Worm (Caenorhabditis elegans) whole organism, L3 larva: Measurements from ENCODE around the gene sox-3.

ENCODE experiments used
- R02D3.7 ChIP-seq: fragments of 150-350 bp; optimal IDR thresholded peaks from 2 replicates; lab custom pipeline; 2014; ENCODE audit warnings: missing biosample characterization, missing genetic modification characterization
- ZK546.5 ChIP-seq: sonication (generic microtip); optimal IDR thresholded peaks from 2 replicates; lab custom pipeline; 2017; ENCODE audit warnings: missing biosample characterization, missing genetic modification characterization
- ama-1 ChIP-seq: fragments of 150-350 bp; optimal IDR thresholded peaks from 2 replicates; lab custom pipeline; 2018
- ceh-16 ChIP-seq: sonication (generic microtip); optimal IDR thresholded peaks from 2 replicates; lab custom pipeline; 2017; ENCODE audit warnings: missing biosample characterization, missing genetic modification characterization
- ceh-28 ChIP-seq: fragments of 150-350 bp; optimal IDR thresholded peaks from 2 replicates; lab custom pipeline; 2014; ENCODE audit warnings: missing biosample characterization, missing genetic modification reagents, missing genetic modification characterization
- ceh-82 ChIP-seq: fragments of 150-350 bp; optimal IDR thresholded peaks from 2 replicates; lab custom pipeline; 2014; ENCODE audit warnings: missing biosample characterization, missing genetic modification characterization
- ceh-9 ChIP-seq: sonication (generic microtip); optimal IDR thresholded peaks from 2 replicates; lab custom pipeline; 2018; ENCODE audit warnings: missing biosample characterization, missing genetic modification characterization
- egl-27 ChIP-seq: sonication (generic microtip); optimal IDR thresholded peaks from 4 replicates; lab custom pipeline; 2017; ENCODE audit warnings: missing biosample characterization, missing genetic modification reagents, missing genetic modification characterization
- egl-5 ChIP-seq: fragments of 150-350 bp; optimal IDR thresholded peaks from 2 replicates; lab custom pipeline; 2017; ENCODE audit warnings: missing biosample characterization, missing genetic modification reagents, missing genetic modification characterization, inconsistent platforms
- elt-1 ChIP-seq: fragments of 150-350 bp; optimal IDR thresholded peaks from 2 replicates; lab custom pipeline; 2014; ENCODE audit warnings: missing biosample characterization, missing genetic modification characterization
- elt-2 ChIP-seq: sonication (generic microtip); optimal IDR thresholded peaks from 2 replicates; lab custom pipeline; 2016; ENCODE audit warnings: missing genetic modification reagents, mild to moderate bottlenecking, missing genetic modification characterization, missing compliant biosample characterization
- elt-3 ChIP-seq, 3 experiments: fragments of 150-350 bp in 1 of 3; sonication (generic microtip) in 2 of 3; optimal IDR thresholded peaks; 2 replicates in 2 of 3; 4 replicates in 1 of 3; lab custom pipeline; 2014 to 2017; ENCODE audit warnings: missing biosample characterization in 3 of 3, missing genetic modification characterization in 3 of 3
- eor-1 ChIP-seq, 2 experiments: fragments of 150-350 bp; optimal IDR thresholded peaks; 2 replicates each; lab custom pipeline; 2014 to 2018; ENCODE audit warnings: missing biosample characterization in 2 of 2, missing genetic modification characterization in 2 of 2
- fkh-10 ChIP-seq: sonication (generic microtip); optimal IDR thresholded peaks from 2 replicates; lab custom pipeline; 2017; ENCODE audit warnings: missing biosample characterization, missing genetic modification reagents, missing genetic modification characterization
- fkh-2 ChIP-seq: fragments of 150-350 bp; optimal IDR thresholded peaks from 2 replicates; lab custom pipeline; 2014; ENCODE audit warnings: missing biosample characterization, missing genetic modification reagents, missing genetic modification characterization
- fos-1 ChIP-seq: fragments of 150-350 bp; optimal IDR thresholded peaks from 2 replicates; lab custom pipeline; 2014; ENCODE audit warnings: missing biosample characterization, missing genetic modification characterization
- hmg-11 ChIP-seq: sonication (generic microtip); optimal IDR thresholded peaks from 2 replicates; lab custom pipeline; 2016; ENCODE audit warnings: missing genetic modification characterization, missing compliant biosample characterization
- jun-1 ChIP-seq: fragments of 150-350 bp; optimal IDR thresholded peaks from 2 replicates; lab custom pipeline; 2014; ENCODE audit warnings: missing biosample characterization, missing genetic modification reagents, missing genetic modification characterization
- lin-15B ChIP-seq: fragments of 150-350 bp; optimal IDR thresholded peaks from 2 replicates; lab custom pipeline; 2014; ENCODE audit warnings: missing biosample characterization, missing genetic modification characterization
- lin-39 ChIP-seq: fragments of 150-350 bp; optimal IDR thresholded peaks from 2 replicates; lab custom pipeline; 2018; ENCODE audit warnings: missing biosample characterization, missing genetic modification reagents, missing genetic modification characterization
- mdl-1 ChIP-seq: fragments of 150-350 bp; optimal IDR thresholded peaks from 2 replicates; lab custom pipeline; 2014; ENCODE audit warnings: missing biosample characterization, missing genetic modification characterization
- mml-1 ChIP-seq: fragments of 150-350 bp; sonication (generic microtip); optimal IDR thresholded peaks from 3 replicates; lab custom pipeline; 2014; ENCODE audit warnings: missing biosample characterization, missing genetic modification characterization
- nfya-1 ChIP-seq: sonication (generic microtip); optimal IDR thresholded peaks from 2 replicates; lab custom pipeline; 2017; ENCODE audit warnings: missing genetic modification characterization, mild to moderate bottlenecking, missing compliant biosample characterization, antibody characterized with exemption, moderate library complexity; ENCODE audit not compliant: insufficient read depth
- nhr-12 ChIP-seq: fragments of 150-350 bp; optimal IDR thresholded peaks from 2 replicates; lab custom pipeline; 2014; ENCODE audit warnings: missing biosample characterization, missing genetic modification characterization
- nhr-23 ChIP-seq: fragments of 150-350 bp; optimal IDR thresholded peaks from 2 replicates; lab custom pipeline; 2014; ENCODE audit warnings: missing biosample characterization, missing genetic modification reagents, missing genetic modification characterization
- nhr-237 ChIP-seq: fragments of 150-350 bp; optimal IDR thresholded peaks from 2 replicates; lab custom pipeline; 2014; ENCODE audit warnings: missing biosample characterization, missing genetic modification characterization
- nhr-25 ChIP-seq: sonication (generic microtip); optimal IDR thresholded peaks from 2 replicates; lab custom pipeline; 2017; ENCODE audit warnings: missing biosample characterization, missing genetic modification characterization
- nhr-28 ChIP-seq: fragments of 150-350 bp; optimal IDR thresholded peaks from 2 replicates; lab custom pipeline; 2014; ENCODE audit warnings: missing biosample characterization, missing genetic modification characterization
- nhr-43 ChIP-seq: sonication (generic microtip); optimal IDR thresholded peaks from 2 replicates; lab custom pipeline; 2016; ENCODE audit warnings: mild to moderate bottlenecking, missing genetic modification characterization, missing compliant biosample characterization; ENCODE audit not compliant: poor library complexity, severe bottlenecking
- nhr-67 ChIP-seq: fragments of 150-350 bp; optimal IDR thresholded peaks from 2 replicates; lab custom pipeline; 2014; ENCODE audit warnings: missing biosample characterization, missing genetic modification characterization
- nhr-76 ChIP-seq: fragments of 150-350 bp; sonication (generic microtip); optimal IDR thresholded peaks from 5 replicates; lab custom pipeline; 2014; ENCODE audit warnings: missing biosample characterization, missing genetic modification characterization
- pha-4 ChIP-seq: fragments of 150-350 bp; optimal IDR thresholded peaks from 2 replicates; lab custom pipeline; 2014; ENCODE audit warnings: missing biosample characterization, missing genetic modification reagents, missing genetic modification characterization
- pqm-1 ChIP-seq: fragments of 150-350 bp; optimal IDR thresholded peaks from 2 replicates; lab custom pipeline; 2017; ENCODE audit warnings: missing biosample characterization, missing genetic modification characterization, inconsistent platforms
- sea-2 ChIP-seq: fragments of 150-350 bp; sonication (generic microtip); optimal IDR thresholded peaks from 4 replicates; lab custom pipeline; 2014; ENCODE audit warnings: missing biosample characterization, missing genetic modification reagents, missing genetic modification characterization
- skn-1 ChIP-seq: fragments of 150-350 bp; optimal IDR thresholded peaks from 2 replicates; lab custom pipeline; 2014; ENCODE audit warnings: missing biosample characterization, missing genetic modification characterization
- snpc-4 ChIP-seq: fragments of 150-350 bp; optimal IDR thresholded peaks from 2 replicates; lab custom pipeline; 2014; ENCODE audit warnings: missing biosample characterization, missing genetic modification characterization
- tbx-2 ChIP-seq: sonication (generic microtip); optimal IDR thresholded peaks from 2 replicates; lab custom pipeline; 2016; ENCODE audit warnings: mild to moderate bottlenecking, missing genetic modification characterization, missing compliant biosample characterization
- unc-39 ChIP-seq: sonication (generic microtip); optimal IDR thresholded peaks from 4 replicates; lab custom pipeline; 2017; ENCODE audit warnings: missing biosample characterization, missing genetic modification characterization
- unc-62 ChIP-seq: fragments of 150-350 bp; sonication (generic microtip); optimal IDR thresholded peaks from 4 replicates; lab custom pipeline; 2014; ENCODE audit warnings: missing biosample characterization, missing genetic modification reagents, missing genetic modification characterization
- zag-1 ChIP-seq: fragments of 150-350 bp; optimal IDR thresholded peaks from 2 replicates; lab custom pipeline; 2014; ENCODE audit warnings: missing biosample characterization, missing genetic modification characterization
- ztf-11 ChIP-seq: fragments of 150-350 bp; optimal IDR thresholded peaks from 2 replicates; lab custom pipeline; 2014; ENCODE audit warnings: missing biosample characterization, missing genetic modification characterization

Gene sox-3

ce11 chrX:14692905-14693304, at the start of gene sox-3:
sox-3 (minus strand) TSS chrX:14693005.
- TF ChIP-seq nfya-1 (tag; lab: Kevin White, UChicago) (peak; percentile 51), ceh-16 (no peak)
- TF ChIP-seq, all 47 proteins: peak for 1

- no peak for TF ChIP-seq elt-1
- TF ChIP-seq unc-39: no peak
- no peak for TF ChIP-seq fos-1 (tag; lab: Kevin White, UChicago)
- no peak for TF ChIP-seq nhr-67 (tag; lab: Kevin White, UChicago)
- TF ChIP-seq nfya-1 (tag; lab: Kevin White, UChicago): no peak
- no peak for TF ChIP-seq ceh-9 (tag; lab: Kevin White, UChicago)
- no peak for TF ChIP-seq nhr-28 (tag; lab: Kevin White, UChicago)
These were observed 47.2 kb upstream of the sox-3 start, which contains the start of gene C05G5.1 for ce11 chrX:14740019-14740418. C05G5.1 (minus strand) TSS chrX:14740119.

ce11 chrX:14739466-14739865, 46.7 kb upstream of the sox-3 start:
- peak; percentile 51 for TF ChIP-seq pqm-1
- no peak for TF ChIP-seq pha-4
- TF ChIP-seq elt-2 (tag; lab: Kevin White, UChicago): peak; percentile 65

DNA sequence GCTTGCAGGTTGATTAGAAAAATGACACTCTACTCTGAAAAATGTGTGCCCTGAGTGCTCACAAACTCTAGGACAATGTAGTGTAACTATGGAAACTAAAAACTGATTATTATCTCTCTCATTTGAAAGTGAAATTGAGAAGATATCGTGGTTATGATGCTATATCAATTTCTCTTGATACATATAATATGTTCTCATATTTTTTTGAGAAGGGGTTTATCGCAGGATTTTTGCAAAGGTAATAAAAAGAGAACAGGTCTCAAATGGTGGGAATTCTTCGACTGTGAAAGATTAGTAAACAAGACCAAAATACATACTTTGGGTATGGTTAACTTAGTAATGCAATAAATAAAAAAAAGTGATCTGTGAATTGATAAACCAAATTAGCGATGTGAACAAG, 44.8 kb upstream of the sox-3 start:
- TF ChIP-seq R02D3.7 (tag; lab: Kevin White, UChicago) (no peak), hmg-11 (tag; lab: Kevin White, UChicago) (no peak), skn-1 (no peak), fkh-2 (tag; lab: Kevin White, UChicago) (no peak), ceh-9 (tag; lab: Kevin White, UChicago) (no peak), lin-39 (no peak), snpc-4 (tag; lab: Kevin White, UChicago) (no peak), nhr-25 (tag; lab: Kevin White, UChicago) (no peak), mdl-1 (tag; lab: Kevin White, UChicago) (no peak), nfya-1 (tag; lab: Kevin White, UChicago) (no peak), ceh-82 (tag; lab: Kevin White, UChicago) (no peak), elt-2 (tag; lab: Kevin White, UChicago) (no peak), unc-39 (no peak), ama-1 (lab: Kevin White, UChicago) (no peak), ZK546.5 (tag; lab: Kevin White, UChicago) (no peak), jun-1 (no peak), mml-1 (no peak), egl-27 (tag; lab: Kevin White, UChicago) (no peak), nhr-23 (tag; lab: Kevin White, UChicago) (no peak)
- TF ChIP-seq, all 47 proteins: peak for 0

- no peak for TF ChIP-seq nhr-67 (tag; lab: Kevin White, UChicago)
- TF ChIP-seq pha-4: no peak
- no peak for TF ChIP-seq lin-15B
- TF ChIP-seq elt-1: no peak
- no peak for TF ChIP-seq unc-62
- peak; percentile 18 for TF ChIP-seq nhr-43 (tag; lab: Kevin White, UChicago)
- no peak for TF ChIP-seq ceh-16
- no peak for TF ChIP-seq tbx-2 (tag; lab: Kevin White, UChicago)
- no peak for TF ChIP-seq skn-1
- TF ChIP-seq zag-1 (tag; lab: Kevin White, UChicago): no peak
- no peak for TF ChIP-seq egl-27 (tag; lab: Kevin White, UChicago)
- peak; percentile 58 for TF ChIP-seq nhr-25 (tag; lab: Kevin White, UChicago)
- TF ChIP-seq jun-1: peak; percentile 16
- TF ChIP-seq nfya-1 (tag; lab: Kevin White, UChicago): no peak
- TF ChIP-seq sea-2 (GFP tag; lab: Kevin White, UChicago): no peak
- TF ChIP-seq ZK546.5 (tag; lab: Kevin White, UChicago): no peak
- TF ChIP-seq fkh-2 (tag; lab: Kevin White, UChicago): no peak
- TF ChIP-seq nhr-12 (tag; lab: Kevin White, UChicago): no peak
- TF ChIP-seq nhr-237 (tag; lab: Kevin White, UChicago): no peak
- TF ChIP-seq eor-1 (tag; optimal IDR thresholded peaks at IDR 0.05; lab: Kevin White, UChicago): no peak
- no peak for TF ChIP-seq snpc-4 (tag; lab: Kevin White, UChicago)
- no peak for TF ChIP-seq ceh-82 (tag; lab: Kevin White, UChicago)
- TF ChIP-seq ceh-28 (tag; lab: Kevin White, UChicago): no peak
- TF ChIP-seq nhr-23 (tag; lab: Kevin White, UChicago): peak; percentile 21
- TF ChIP-seq nhr-28 (tag; lab: Kevin White, UChicago): no peak
- no peak for TF ChIP-seq nhr-76 (tag; lab: Kevin White, UChicago)
- no peak for TF ChIP-seq mml-1
- no peak for TF ChIP-seq unc-39
- no peak for TF ChIP-seq fkh-10 (GFP tag; lab: Kevin White, UChicago)
- peak; percentile 57 for TF ChIP-seq elt-2 (tag; lab: Kevin White, UChicago)
- TF ChIP-seq ceh-9 (tag; lab: Kevin White, UChicago): no peak
- no peak for TF ChIP-seq ama-1 (lab: Kevin White, UChicago)
- TF ChIP-seq egl-5: no peak
- no peak for TF ChIP-seq ztf-11
- no peak for TF ChIP-seq mdl-1 (tag; lab: Kevin White, UChicago)
- peak; percentile 56 for TF ChIP-seq pqm-1
- TF ChIP-seq elt-3 (tag; optimal IDR thresholded peaks at IDR 0.05; lab: Kevin White, UChicago): no peak
These were observed 44.3 kb upstream of the sox-3 start for ce11 chrX:14736955-14737621.
